Worm (Caenorhabditis elegans) whole organism, young adult: Measurements from ENCODE around the gene uig-1.
A peak's percentile ranks its signal among the peaks of the same experiment; 100 is the strongest.

Source experiments
- F57A8.1 ChIP-seq: fragments of 200-800 bp; sonication (Bioruptor generic); optimal IDR thresholded peaks from 2 replicates; lab custom pipeline; 2018; ENCODE audit warnings: mild to moderate bottlenecking, missing genetic modification characterization, moderate library complexity, missing compliant biosample characterization
- Y56A3A.18 ChIP-seq: fragments of 200-800 bp; sonication (Bioruptor generic); IDR thresholded peaks from 2 replicates; pipeline ENCODE4 v1.3.6; 2022; ENCODE audit warnings: missing genetic modification reagents, missing genetic modification characterization, missing compliant biosample characterization
- Y79H2A.3 ChIP-seq: fragments of 200-800 bp; sonication (Bioruptor generic); conservative IDR thresholded peaks from 2 replicates; pipeline ENCODE4 v1.3.6; 2022; ENCODE audit warnings: missing genetic modification reagents, missing genetic modification characterization, missing compliant biosample characterization
- ZK185.1 ChIP-seq: sonication (generic microtip); optimal IDR thresholded peaks from 2 replicates; lab custom pipeline; 2016; ENCODE audit warnings: mild to moderate bottlenecking, missing genetic modification characterization, missing compliant biosample characterization; ENCODE audit not compliant: poor library complexity, severe bottlenecking
- akir-1 ChIP-seq: fragments of 200-800 bp; sonication (Bioruptor generic); optimal IDR thresholded peaks from 2 replicates; lab custom pipeline; 2018; ENCODE audit warnings: mild to moderate bottlenecking, missing genetic modification characterization, moderate library complexity, missing compliant biosample characterization
- bed-2 ChIP-seq: fragments of 200-800 bp; sonication (Bioruptor generic); IDR thresholded peaks from 2 replicates; pipeline ENCODE4 v1.3.6; 2022; ENCODE audit warnings: missing genetic modification reagents, missing genetic modification characterization, missing compliant biosample characterization
- cebp-1 ChIP-seq, 2 experiments: fragments of 200-800 bp in 1 of 2; sonication (Bioruptor generic) in 1 of 2; sonication (generic microtip) in 1 of 2; IDR thresholded peaks in 1 of 2; optimal IDR thresholded peaks in 1 of 2; 2 replicates each; pipeline versions ENCODE4 v1.3.6 to Lab custom; 2017 to 2022; ENCODE audit warnings: missing compliant biosample characterization in 2 of 2, missing genetic modification characterization in 2 of 2, mild to moderate bottlenecking in 1 of 2, missing genetic modification reagents in 1 of 2, moderate library complexity in 1 of 2
- cebp-2 ChIP-seq: fragments of 200-800 bp; sonication (Bioruptor generic); IDR thresholded peaks from 2 replicates; pipeline ENCODE4 v1.3.6; 2022; ENCODE audit warnings: missing genetic modification characterization, missing compliant biosample characterization
- chd-7 ChIP-seq: sonication (generic microtip); optimal IDR thresholded peaks from 2 replicates; lab custom pipeline; 2016; ENCODE audit warnings: mild to moderate bottlenecking, missing genetic modification characterization, moderate library complexity, missing compliant biosample characterization
- dox-1 ChIP-seq: fragments of 200-800 bp; sonication (Bioruptor generic); IDR thresholded peaks from 2 replicates; pipeline ENCODE4 v1.3.6; 2022; ENCODE audit warnings: missing genetic modification reagents, missing genetic modification characterization, missing compliant biosample characterization
- dpff-1 ChIP-seq: sonication (generic microtip); optimal IDR thresholded peaks from 2 replicates; lab custom pipeline; 2017; ENCODE audit warnings: mild to moderate bottlenecking, missing genetic modification characterization, missing compliant biosample characterization
- dpl-1 ChIP-seq: fragments of 150-350 bp; optimal IDR thresholded peaks from 2 replicates; lab custom pipeline; 2014; ENCODE audit warnings: missing biosample characterization, missing genetic modification reagents, missing genetic modification characterization
- egl-44 ChIP-seq: fragments of 200-800 bp; sonication (Bioruptor generic); IDR thresholded peaks from 2 replicates; pipeline ENCODE4 v1.3.6; 2022; ENCODE audit warnings: missing genetic modification reagents, missing genetic modification characterization, missing compliant biosample characterization
- ets-4 ChIP-seq: fragments of 200-800 bp; sonication (Bioruptor generic); optimal IDR thresholded peaks from 2 replicates; lab custom pipeline; 2018; ENCODE audit warnings: mild to moderate bottlenecking, missing genetic modification characterization, missing compliant biosample characterization
- him-1 ChIP-seq: sonication (generic microtip); optimal IDR thresholded peaks from 2 replicates; lab custom pipeline; 2016; ENCODE audit warnings: missing genotype, missing genetic modification reagents, missing genetic modification characterization, missing compliant biosample characterization
- hlh-12 ChIP-seq: sonication (generic microtip); optimal IDR thresholded peaks from 2 replicates; lab custom pipeline; 2016; ENCODE audit warnings: missing genetic modification characterization, missing compliant biosample characterization
- hmg-1.2 ChIP-seq: fragments of 200-800 bp; sonication (Bioruptor generic); IDR thresholded peaks from 2 replicates; pipeline ENCODE4 v1.3.6; 2022; ENCODE audit warnings: missing genetic modification reagents, missing genetic modification characterization, missing compliant biosample characterization
- hmg-20 ChIP-seq: fragments of 200-800 bp; sonication (Bioruptor generic); IDR thresholded peaks from 2 replicates; pipeline ENCODE4 v1.3.6; 2022; ENCODE audit warnings: missing genetic modification reagents, missing genetic modification characterization, missing compliant biosample characterization
- lag-1 ChIP-seq: fragments of 200-800 bp; sonication (Bioruptor generic); IDR thresholded peaks from 2 replicates; pipeline ENCODE4 v1.3.6; 2022; ENCODE audit warnings: missing genetic modification reagents, missing genetic modification characterization, missing compliant biosample characterization
- let-526 ChIP-seq: fragments of 200-800 bp; sonication (Bioruptor generic); IDR thresholded peaks from 2 replicates; pipeline ENCODE4 v1.3.6; 2022; ENCODE audit warnings: missing genetic modification reagents, missing genetic modification characterization, missing compliant biosample characterization
- lin-26 ChIP-seq: fragments of 200-800 bp; sonication (Bioruptor generic); IDR thresholded peaks from 2 replicates; pipeline ENCODE4 v1.3.6; 2022; ENCODE audit warnings: missing genetic modification reagents, missing genetic modification characterization, missing compliant biosample characterization
- lin-54 ChIP-seq: fragments of 200-800 bp; sonication (Bioruptor generic); optimal IDR thresholded peaks from 2 replicates; lab custom pipeline; 2018; ENCODE audit warnings: mild to moderate bottlenecking, missing genetic modification characterization, missing compliant biosample characterization
- lir-1 ChIP-seq: fragments of 200-800 bp; sonication (Bioruptor generic); conservative IDR thresholded peaks from 2 replicates; pipeline ENCODE4 v1.3.6; 2022; ENCODE audit warnings: missing genetic modification reagents, missing genetic modification characterization, missing compliant biosample characterization
- lsy-27 ChIP-seq: sonication (generic microtip); optimal IDR thresholded peaks from 2 replicates; lab custom pipeline; 2017; ENCODE audit warnings: missing genetic modification characterization, mild to moderate bottlenecking, missing compliant biosample characterization, antibody characterized with exemption, missing genotype, borderline replicate concordance; ENCODE audit not compliant: insufficient read depth
- mcd-1 ChIP-seq: fragments of 200-800 bp; sonication (Bioruptor generic); IDR thresholded peaks from 2 replicates; pipeline ENCODE4 v1.3.6; 2022; ENCODE audit warnings: missing genetic modification reagents, missing genetic modification characterization, missing compliant biosample characterization
- nfyb-1 ChIP-seq: fragments of 200-800 bp; sonication (Bioruptor generic); IDR thresholded peaks from 2 replicates; pipeline ENCODE4 v1.3.6; 2022; ENCODE audit warnings: missing genetic modification reagents, missing genetic modification characterization, missing compliant biosample characterization
- nhr-80 ChIP-seq: sonication (generic microtip); optimal IDR thresholded peaks from 2 replicates; lab custom pipeline; 2016; ENCODE audit warnings: missing genetic modification characterization, missing compliant biosample characterization
- repo-1 ChIP-seq: sonication (generic microtip); optimal IDR thresholded peaks from 2 replicates; lab custom pipeline; 2017; ENCODE audit warnings: mild to moderate bottlenecking, missing genetic modification characterization, missing compliant biosample characterization
- snpc-1.1 ChIP-seq: sonication (generic microtip); optimal IDR thresholded peaks from 2 replicates; lab custom pipeline; 2017; ENCODE audit warnings: missing genetic modification characterization, mild to moderate bottlenecking, missing compliant biosample characterization, antibody characterized with exemption, moderate library complexity, missing genotype, missing genetic modification reagents; ENCODE audit not compliant: insufficient read depth
- snpc-1.3 ChIP-seq: sonication (generic microtip); optimal IDR thresholded peaks from 2 replicates; lab custom pipeline; 2017; ENCODE audit warnings: missing genetic modification characterization, mild to moderate bottlenecking, missing compliant biosample characterization, antibody characterized with exemption, moderate library complexity, missing genotype, missing genetic modification reagents; ENCODE audit not compliant: insufficient read depth
- snpc-4 ChIP-seq, 5 experiments: fragments of 150-350 bp in 1 of 5; sonication (generic microtip) in 4 of 5; optimal IDR thresholded peaks; 2 replicates each; lab custom pipeline; 2014 to 2018; ENCODE audit warnings: missing genetic modification characterization in 5 of 5, missing biosample characterization in 3 of 5, antibody characterized with exemption in 2 of 5, mild to moderate bottlenecking in 2 of 5, missing compliant biosample characterization in 2 of 5, missing genotype in 2 of 5, moderate library complexity in 2 of 5, missing genetic modification reagents in 1 of 5
- somi-1 ChIP-seq: fragments of 200-800 bp; sonication (Bioruptor generic); optimal IDR thresholded peaks from 2 replicates; lab custom pipeline; 2018; ENCODE audit warnings: mild to moderate bottlenecking, missing genetic modification characterization, missing compliant biosample characterization
- tbx-9 ChIP-seq: sonication (generic microtip); optimal IDR thresholded peaks from 2 replicates; lab custom pipeline; 2016; ENCODE audit warnings: borderline replicate concordance, missing genetic modification characterization, inconsistent platforms, missing compliant biosample characterization
- unc-130 ChIP-seq: sonication (generic microtip); optimal IDR thresholded peaks from 2 replicates; lab custom pipeline; 2016; ENCODE audit warnings: missing genetic modification reagents, missing genetic modification characterization, missing compliant biosample characterization
- zfh-2 ChIP-seq: fragments of 200-800 bp; sonication (Bioruptor generic); conservative IDR thresholded peaks from 2 replicates; pipeline ENCODE4 v1.3.6; 2022; ENCODE audit warnings: missing genetic modification reagents, missing genetic modification characterization, missing compliant biosample characterization
- ztf-18 ChIP-seq: sonication (generic microtip); optimal IDR thresholded peaks from 2 replicates; lab custom pipeline; 2016; ENCODE audit warnings: missing genotype, mild to moderate bottlenecking, missing genetic modification characterization, missing compliant biosample characterization
- ztf-25 ChIP-seq: fragments of 200-800 bp; sonication (Bioruptor generic); IDR thresholded peaks from 2 replicates; pipeline ENCODE4 v1.3.6; 2022; ENCODE audit warnings: missing genetic modification reagents, missing genetic modification characterization, missing compliant biosample characterization
- ztf-28 ChIP-seq: fragments of 200-800 bp; sonication (Bioruptor generic); IDR thresholded peaks from 2 replicates; pipeline ENCODE4 v1.3.6; 2022; ENCODE audit warnings: missing genetic modification reagents, missing genetic modification characterization, missing compliant biosample characterization
- ztf-3 ChIP-seq: fragments of 200-800 bp; sonication (Bioruptor generic); optimal IDR thresholded peaks from 2 replicates; lab custom pipeline; 2018; ENCODE audit warnings: mild to moderate bottlenecking, missing genetic modification characterization, missing compliant biosample characterization
- ztf-6 ChIP-seq: fragments of 200-800 bp; sonication (Bioruptor generic); IDR thresholded peaks from 2 replicates; pipeline ENCODE4 v1.3.6; 2022; ENCODE audit warnings: missing genetic modification reagents, missing genetic modification characterization, missing compliant biosample characterization

The uig-1 gene

DNA sequence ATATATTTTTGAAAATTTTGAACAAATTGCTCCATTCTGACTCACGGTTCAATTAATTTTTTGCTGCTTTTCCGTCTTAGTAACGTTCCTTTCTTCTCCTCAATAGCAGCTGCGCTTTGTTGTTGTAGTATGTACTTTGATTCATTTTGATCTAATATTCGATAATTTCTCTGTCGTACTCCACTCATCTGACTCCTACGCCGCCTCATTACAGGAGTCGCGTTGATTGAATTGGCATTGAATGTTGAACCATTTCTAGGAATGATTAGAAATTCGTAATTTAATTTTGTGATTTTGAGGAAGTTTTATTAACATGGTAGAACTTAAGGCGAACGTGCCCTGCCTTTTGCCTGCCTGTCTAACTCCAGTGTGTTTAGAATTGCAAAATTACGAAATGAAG, 12.8 kb downstream of the uig-1 start:
- TF ChIP-seq chd-7 (tag; lab: Kevin White, UChicago) (no peak), dpl-1 (GFP tag; lab: Kevin White, UChicago) (no peak), tbx-9 (tag; lab: Kevin White, UChicago) (no peak), Y56A3A.18 (GFP tag; lab: Robert Waterston, UW) (no peak), Y79H2A.3 (GFP tag; lab: Robert Waterston, UW) (no peak), zfh-2 (no peak), bed-2 (GFP tag; lab: Robert Waterston, UW) (no peak), ztf-25 (GFP tag; lab: Robert Waterston, UW) (no peak), akir-1 (GFP tag; lab: Kevin White, UChicago) (no peak), lag-1 (GFP tag; lab: Robert Waterston, UW) (no peak)

DNA sequence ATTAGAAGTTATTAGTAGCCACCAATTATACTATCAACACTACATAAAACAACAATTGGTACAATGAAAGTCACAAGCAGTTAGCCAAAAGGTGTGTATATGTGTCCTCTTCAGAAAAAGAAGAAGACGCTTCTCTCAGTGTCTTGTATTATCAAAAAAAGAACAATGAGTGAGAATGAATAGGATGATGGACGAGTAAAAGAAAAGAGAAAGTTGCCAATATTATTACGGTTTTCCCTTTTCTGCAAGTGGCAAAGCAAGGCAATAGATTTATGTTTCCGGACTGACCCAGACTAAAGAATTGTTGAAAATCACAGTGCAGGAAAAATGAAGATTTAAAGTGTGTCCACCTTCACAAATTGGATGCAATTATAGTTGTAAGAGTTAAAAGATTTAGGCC, 15.4 kb downstream of the uig-1 start:
- TF ChIP-seq lin-54 (GFP tag; lab: Kevin White, UChicago), result no peak
- TF ChIP-seq unc-130 (GFP tag; lab: Kevin White, UChicago), result no peak
- no peak for TF ChIP-seq hmg-1.2 (GFP tag; lab: Robert Waterston, UW)
- no peak for TF ChIP-seq akir-1 (GFP tag; lab: Kevin White, UChicago)
- TF ChIP-seq dox-1, result no peak
- TF ChIP-seq cebp-2, result no peak
- TF ChIP-seq F57A8.1 (GFP tag; lab: Kevin White, UChicago), result no peak
- no peak for TF ChIP-seq mcd-1
- no peak for TF ChIP-seq ztf-28 (GFP tag; lab: Robert Waterston, UW)
- TF ChIP-seq, all 124 proteins: peak for 0

ce11 chrV:13275959-13276358, 19.8 kb downstream of the uig-1 start, which contains the start of gene F32F2.4:
F32F2.4 (plus strand) TSS chrV:13276259.
- no peak for TF ChIP-seq snpc-1.3 (tag; lab: Kevin White, UChicago)

DNA sequence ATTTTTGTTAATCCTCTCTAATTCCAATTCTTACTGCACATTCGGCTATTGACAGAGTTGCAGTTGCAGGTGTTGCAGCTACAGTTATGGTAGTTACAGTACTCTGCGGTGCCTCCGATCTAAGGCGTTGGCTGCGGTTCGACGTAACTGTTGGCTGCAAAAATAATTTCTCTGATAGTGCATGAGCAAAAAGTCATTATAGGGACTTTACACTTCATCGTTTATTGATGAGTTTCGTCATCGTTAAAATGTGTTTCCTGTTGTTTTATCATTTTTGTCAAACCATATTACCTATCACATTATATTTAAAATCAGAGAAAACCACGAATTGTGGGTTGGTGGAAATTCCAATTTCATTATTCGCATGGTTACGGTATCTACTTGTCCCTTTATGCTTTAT, 21.2 kb downstream of the uig-1 start:
- TF ChIP-seq hlh-12 (tag; lab: Kevin White, UChicago), result no peak
- TF ChIP-seq nhr-80 (tag; lab: Kevin White, UChicago), result peak; percentile 56
- TF ChIP-seq lsy-27 (tag; lab: Kevin White, UChicago), result no peak
- TF ChIP-seq ztf-28 (GFP tag; lab: Robert Waterston, UW), result no peak
- TF ChIP-seq ztf-6, result no peak
- TF ChIP-seq repo-1 (tag; lab: Kevin White, UChicago), result no peak
- no peak for TF ChIP-seq somi-1 (GFP tag; lab: Kevin White, UChicago)
- 0 out of 2 replicates have a peak, but pooled peaks have one; percentile 37 for TF ChIP-seq nfyb-1 (GFP tag; lab: Robert Waterston, UW)
- no peak for TF ChIP-seq dpff-1 (tag; lab: Kevin White, UChicago)
- no peak for TF ChIP-seq lin-26 (GFP tag; lab: Robert Waterston, UW)
- TF ChIP-seq him-1 (tag; lab: Kevin White, UChicago), result no peak
- TF ChIP-seq let-526 (GFP tag; lab: Robert Waterston, UW), result no peak
- TF ChIP-seq hmg-1.2 (GFP tag; lab: Robert Waterston, UW), result no peak
- no peak for TF ChIP-seq ztf-3
- TF ChIP-seq lir-1, result no peak
- TF ChIP-seq egl-44 (GFP tag; lab: Robert Waterston, UW), result no peak
- TF ChIP-seq snpc-1.1 (tag; lab: Kevin White, UChicago), result no peak
- TF ChIP-seq ets-4 (GFP tag; lab: Kevin White, UChicago), result no peak
- TF ChIP-seq ztf-18, result no peak
- no peak for TF ChIP-seq snpc-4 (GFP tag; optimal IDR thresholded peaks at IDR 0.05; lab: Kevin White, UChicago)
- TF ChIP-seq snpc-4 (tag; optimal IDR thresholded peaks at IDR 0.05; lab: Kevin White, UChicago), result no peak
- no peak for TF ChIP-seq zfh-2
- TF ChIP-seq ZK185.1, result no peak
- TF ChIP-seq cebp-1 (GFP tag; IDR thresholded peaks at IDR 0.05; lab: Robert Waterston, UW), result no peak
- TF ChIP-seq cebp-1 (tag; optimal IDR thresholded peaks at IDR 0.05; lab: Kevin White, UChicago), result peak; percentile 18
- TF ChIP-seq hmg-20 (GFP tag; lab: Robert Waterston, UW), result no peak
- no peak for TF ChIP-seq chd-7 (tag; lab: Kevin White, UChicago)
